Fruit fly (Drosophila melanogaster): ENCODE data around the gene pps.

pps gene

DNA sequence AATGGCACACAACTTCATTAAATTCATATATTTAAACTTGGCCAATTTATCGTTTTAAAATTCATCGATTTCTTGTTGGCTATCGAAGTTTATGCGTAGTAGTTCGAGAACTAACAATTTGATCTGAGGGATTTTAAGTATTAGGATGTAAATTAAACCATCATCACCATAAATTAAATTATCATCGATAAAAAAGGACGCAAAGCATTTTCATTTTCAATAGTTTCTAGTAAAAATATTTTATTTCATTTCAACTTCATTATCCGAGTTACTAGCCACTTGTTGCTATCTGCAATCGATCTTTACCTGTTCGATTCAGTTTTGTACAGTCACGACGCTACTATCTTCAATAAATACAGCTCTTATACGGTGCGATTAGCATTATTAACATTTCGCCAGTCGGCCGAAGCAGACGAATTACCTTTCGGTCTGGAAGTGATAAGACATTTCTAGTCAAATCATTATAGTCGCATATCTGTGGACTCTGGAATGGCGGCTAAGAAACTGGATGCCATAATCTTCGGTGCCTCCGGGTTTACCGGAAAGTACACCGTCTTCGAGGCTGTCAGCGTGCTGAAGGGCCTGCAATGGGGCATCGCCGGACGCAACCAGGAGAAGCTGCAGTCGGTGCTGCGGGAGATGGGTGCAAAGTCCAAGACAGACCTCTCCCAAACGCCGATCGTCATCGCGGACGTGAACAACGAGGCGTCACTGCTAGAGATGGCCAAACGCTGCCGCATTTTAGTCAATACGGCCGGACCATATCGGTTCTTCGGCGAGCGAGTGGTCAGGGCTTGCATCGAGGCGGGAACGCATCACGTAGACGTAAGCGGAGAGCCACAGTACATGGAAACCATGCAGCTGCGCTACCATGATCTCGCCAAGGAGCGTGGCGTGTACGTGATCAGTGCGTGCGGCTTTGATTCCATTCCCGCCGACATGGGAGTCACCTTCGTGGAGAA lies 7.1 kb upstream of the pps start, which contains the start of gene CG5167:
Gene CG5167 (plus strand): TSS at position 298 of the 962 bp plus-strand sequence.
- TF ChIP-seq CG8478 (optimal IDR thresholded peaks at IDR 0.05) (no peak), CTCF (optimal IDR thresholded peaks at IDR 0.05) (no peak)

DNA sequence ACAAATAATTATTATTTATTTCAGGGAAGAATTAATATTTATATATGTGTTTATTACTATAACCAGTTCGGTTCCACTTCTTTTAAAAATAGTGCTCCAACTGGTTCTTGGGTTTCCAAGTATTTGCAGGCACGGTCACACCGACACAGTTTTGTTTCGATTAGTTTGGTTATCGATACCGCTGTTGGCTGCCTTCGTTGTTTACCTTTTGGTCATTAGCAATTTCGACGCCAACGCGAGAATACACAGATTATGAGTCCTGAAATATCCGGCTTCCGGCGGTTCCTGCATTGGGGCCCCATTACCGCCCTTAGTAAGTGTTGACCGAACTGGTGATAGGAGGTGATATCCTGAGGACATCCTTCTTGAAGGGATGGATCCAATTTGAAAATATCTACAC lies 5.5 kb upstream of the pps start, which contains the start of gene CG5196:
Gene CG5196 (plus strand): TSS at position 157 of the 400 bp plus-strand sequence.
- TF ChIP-seq CG8478 (optimal IDR thresholded peaks at IDR 0.05) (no peak), CTCF (optimal IDR thresholded peaks at IDR 0.05) (peak in 1 of 2 experiments; percentile 1)

DNA sequence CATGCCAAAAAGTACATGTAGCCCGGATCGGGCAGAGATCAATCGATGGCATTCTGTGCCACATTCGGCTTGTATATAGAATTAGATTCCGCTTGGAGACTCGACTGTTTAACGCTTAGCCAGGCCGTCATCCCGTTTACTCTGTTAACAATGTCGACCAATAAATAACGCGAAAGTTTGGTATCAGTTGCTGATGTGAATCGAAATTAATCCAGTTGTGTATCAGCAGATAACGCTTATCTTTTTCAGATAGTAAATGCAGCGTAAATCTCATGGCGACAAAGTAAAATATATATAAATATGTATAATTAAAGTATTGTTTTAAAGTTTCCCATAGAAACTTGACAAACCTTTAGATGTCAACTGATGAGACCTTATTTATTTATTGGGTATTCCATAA lies 2.2 kb upstream of the pps start:
- TF ChIP-seq CTCF (optimal IDR thresholded peaks at IDR 0.05) = no peak
- no peak for TF ChIP-seq CG8478 (optimal IDR thresholded peaks at IDR 0.05)

DNA sequence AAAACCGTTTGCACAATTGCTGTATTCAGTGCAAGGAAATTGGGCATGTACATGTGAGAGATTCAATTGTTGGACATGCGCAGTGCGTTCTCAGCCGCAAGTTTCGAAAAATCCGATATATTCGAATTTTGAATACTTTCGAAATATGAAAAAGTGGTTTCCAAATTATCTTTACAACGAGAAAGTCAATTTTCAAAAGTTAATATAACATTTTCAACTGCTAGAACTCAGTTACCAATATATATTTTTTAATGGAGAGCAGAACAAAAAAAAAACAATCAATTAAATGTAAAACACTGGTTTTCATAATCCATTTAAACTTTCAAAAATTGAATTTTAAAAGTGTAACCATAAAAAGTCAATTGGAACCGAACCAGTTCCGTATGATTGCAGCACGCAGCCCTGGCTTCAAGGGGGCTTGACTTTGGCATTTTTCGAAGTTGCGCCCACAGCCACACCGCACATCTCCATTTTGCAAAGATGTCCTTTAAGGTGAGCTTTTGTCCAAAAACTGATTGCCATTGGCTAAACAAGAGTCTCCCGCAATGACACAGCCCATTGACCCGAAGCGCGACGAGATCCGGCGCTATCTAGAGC lies 8.8 kb downstream of the pps start, which contains the start of the genes Scgbeta and CG17202:
Gene Scgbeta (minus strand): TSS at position 51 of the 597 bp plus-strand sequence.
Gene CG17202 (plus strand): TSS at position 390 of the 597 bp plus-strand sequence.
- no peak for TF ChIP-seq CG8478 (optimal IDR thresholded peaks at IDR 0.05)
- peak; percentile 20 to 23 for TF ChIP-seq CTCF (optimal IDR thresholded peaks at IDR 0.05)

DNA sequence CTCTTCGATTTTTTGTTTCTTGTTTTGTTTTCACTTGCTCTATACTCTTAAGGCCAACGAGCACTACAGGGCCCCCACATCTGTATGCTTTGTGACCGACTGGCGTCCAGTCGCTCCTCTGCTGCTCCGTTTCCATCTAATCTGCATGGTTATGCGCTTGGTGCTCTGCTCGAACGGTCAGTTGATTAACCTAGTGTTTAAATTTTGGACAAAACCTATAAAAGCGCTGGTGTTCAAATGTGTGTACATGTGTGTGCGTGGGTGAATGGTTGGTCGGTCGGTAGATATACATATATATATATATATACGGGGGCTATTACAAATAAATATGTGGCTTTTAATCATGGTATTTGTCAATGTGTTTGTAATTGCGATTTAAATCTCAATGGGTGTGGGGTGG lies 10.4 kb downstream of the pps start:
- TF ChIP-seq CG8478 (optimal IDR thresholded peaks at IDR 0.05) (no peak), CTCF (optimal IDR thresholded peaks at IDR 0.05) (no peak)

DNA sequence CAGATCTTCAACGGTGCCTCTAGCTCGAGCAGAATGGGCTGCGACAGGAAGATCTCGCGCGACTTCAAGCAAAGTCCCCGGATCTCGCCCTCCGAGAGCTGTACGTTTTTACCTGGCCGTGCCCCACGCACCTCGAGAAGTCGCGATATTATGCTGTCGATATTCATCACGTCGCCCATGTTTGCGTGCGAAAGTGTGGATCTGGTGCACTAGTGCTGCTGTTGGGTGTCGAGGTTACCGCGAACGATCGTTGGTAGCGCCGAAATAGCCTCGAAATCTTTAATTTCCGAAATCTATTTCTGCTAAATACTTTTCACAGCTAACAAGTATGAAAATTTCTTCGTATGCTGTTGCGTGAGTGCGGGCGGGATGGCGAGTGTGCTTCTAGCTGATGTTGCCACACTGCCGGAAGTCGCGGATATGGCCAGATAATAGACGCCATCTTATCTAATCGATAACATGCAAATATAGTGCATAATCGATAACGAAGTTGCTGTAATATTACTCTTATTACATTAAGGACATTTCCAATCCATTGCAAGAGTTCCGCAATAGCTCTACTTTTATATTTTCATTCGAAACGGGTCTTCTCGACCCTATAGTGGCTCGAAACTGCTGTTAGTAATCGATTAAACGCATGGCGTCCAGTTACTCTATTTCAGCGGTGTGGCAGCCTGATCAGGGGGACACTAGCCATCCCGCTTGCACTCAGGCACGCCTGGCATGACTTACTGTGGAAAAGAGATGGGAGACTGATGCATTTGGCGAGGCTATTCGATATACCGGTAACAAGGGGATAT lies 12.1 kb downstream of the pps start, which contains the start of gene Pp1-87B:
Gene Pp1-87B (minus strand): TSS at position 408 of the 800 bp plus-strand sequence.
- TF ChIP-seq CTCF (optimal IDR thresholded peaks at IDR 0.05) (peak in 1 of 2 experiments; percentile 12), CG8478 (optimal IDR thresholded peaks at IDR 0.05) (no peak)

DNA sequence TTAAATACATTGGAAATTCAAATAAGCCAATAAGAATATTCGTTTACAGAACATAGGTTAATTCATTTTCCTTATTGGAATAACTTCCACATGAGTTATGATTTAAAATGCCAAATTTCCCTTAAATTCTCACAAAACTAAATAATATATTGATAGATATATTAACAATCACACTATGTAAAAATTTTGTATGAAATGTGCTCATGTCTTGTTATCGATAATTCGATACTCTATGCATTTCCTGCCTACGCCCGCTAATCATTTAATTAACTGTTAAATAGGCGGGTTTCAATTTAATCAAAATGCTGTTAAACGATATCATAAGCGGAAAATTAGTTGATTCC lies 12.7 kb downstream of the pps start, which contains the start of gene NANS:
Gene NANS (plus strand): TSS at position 269 of the 344 bp plus-strand sequence.
- no peak for TF ChIP-seq CTCF (optimal IDR thresholded peaks at IDR 0.05)
- no peak for TF ChIP-seq CG8478 (optimal IDR thresholded peaks at IDR 0.05)

DNA sequence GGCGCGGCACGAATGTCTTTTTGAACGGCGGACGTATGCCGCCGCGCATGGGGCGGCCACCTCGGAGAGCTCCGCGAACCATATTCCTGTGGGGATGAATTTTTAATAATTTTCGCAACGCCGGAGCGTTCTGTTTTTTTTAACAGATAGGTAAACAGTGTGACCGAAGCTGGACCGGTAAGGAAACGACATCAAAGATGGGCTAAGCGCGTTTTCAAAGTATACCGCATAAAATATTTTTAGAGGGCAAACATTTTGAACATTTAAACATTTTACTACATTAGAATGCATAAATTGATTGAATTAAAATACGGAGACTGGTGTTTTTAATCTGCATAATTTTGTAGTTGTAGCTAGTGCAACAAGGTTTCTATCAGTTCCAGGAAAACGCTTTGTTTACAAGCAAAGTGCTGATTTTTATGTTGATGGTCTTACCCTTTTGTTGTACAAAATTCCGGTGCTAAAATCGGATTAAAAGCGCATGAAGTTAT lies 15.5 kb downstream of the pps start, which contains the start of the genes CG5641 and CG5245:
Gene CG5641 (minus strand): TSS at position 163 of the 491 bp plus-strand sequence.
Gene CG5245 (plus strand): TSS at position 441 of the 491 bp plus-strand sequence.
- TF ChIP-seq CTCF (optimal IDR thresholded peaks at IDR 0.05) = no peak
- no peak for TF ChIP-seq CG8478 (optimal IDR thresholded peaks at IDR 0.05)

DNA sequence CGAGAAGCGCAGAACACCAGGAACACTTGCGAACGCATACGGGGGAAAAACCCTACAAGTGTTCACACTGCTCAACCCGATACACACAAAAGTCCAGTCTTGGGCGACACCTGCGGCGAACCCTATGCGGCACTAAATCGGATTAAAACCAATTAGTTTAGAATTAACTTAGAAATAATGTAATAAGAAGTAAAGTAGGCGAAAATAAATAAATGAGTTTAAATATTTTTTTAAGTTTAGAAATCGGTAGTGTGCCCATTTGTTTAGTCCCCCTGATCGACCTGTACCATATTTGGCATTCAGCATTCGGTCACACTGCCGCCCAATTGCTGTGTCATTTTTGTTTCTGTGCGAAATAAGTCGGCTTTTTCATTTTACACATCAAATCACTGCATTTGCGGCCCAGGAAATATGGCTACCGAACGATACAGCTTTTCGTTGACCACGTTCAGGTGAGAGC lies 17.4 kb downstream of the pps start, which contains the start of gene Prosalpha2:
Gene Prosalpha2 (plus strand): TSS at position 292 of the 460 bp plus-strand sequence.
- TF ChIP-seq CTCF (optimal IDR thresholded peaks at IDR 0.05) (no peak), CG8478 (optimal IDR thresholded peaks at IDR 0.05) (no peak)

DNA sequence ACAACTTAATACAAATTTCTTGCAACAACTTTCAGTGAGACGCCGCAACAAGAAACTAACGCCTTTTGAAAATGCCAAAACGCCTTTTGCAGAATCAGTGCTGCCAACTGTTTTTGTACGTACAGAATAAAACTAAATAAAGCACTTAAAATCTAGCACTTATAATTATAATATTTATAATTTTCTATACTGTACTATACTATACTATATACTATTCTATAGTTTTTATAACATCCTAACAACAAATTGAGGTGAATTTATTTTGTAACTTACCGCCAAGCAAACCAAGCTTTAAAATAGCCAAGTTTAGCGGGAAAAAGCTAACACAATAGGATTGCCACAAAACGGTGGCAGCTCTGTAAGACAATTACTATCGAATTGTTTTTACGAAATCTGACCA lies 20.1 kb downstream of the pps start, which contains the start of the genes Aos1 and Srlp:
Gene Aos1 (minus strand): TSS at position 59 of the 400 bp plus-strand sequence.
Gene Srlp (plus strand): TSS at position 335 of the 400 bp plus-strand sequence.
- no peak for TF ChIP-seq CTCF (optimal IDR thresholded peaks at IDR 0.05)

DNA sequence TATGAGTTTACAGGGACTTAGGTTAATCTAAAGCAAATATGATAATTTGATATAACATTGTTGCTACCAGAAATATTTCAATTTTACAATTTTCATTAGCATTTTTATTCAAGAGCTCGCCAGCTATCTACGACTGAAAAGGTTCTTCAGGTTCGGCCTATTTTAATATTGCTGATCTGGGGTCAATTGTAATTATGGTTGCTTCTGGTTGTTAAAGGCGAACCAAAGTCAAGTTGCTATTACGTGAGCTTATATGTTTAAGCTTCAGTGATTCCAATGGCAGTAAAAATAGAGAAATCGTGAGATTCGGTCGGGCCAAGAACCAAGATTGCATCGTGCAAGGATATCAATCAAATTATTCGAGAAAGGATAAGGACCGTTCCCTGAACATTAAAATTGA lies 22.3 kb downstream of the pps start, which contains the start of gene Desat2:
Gene Desat2 (plus strand): TSS at position 301 of the 400 bp plus-strand sequence.
- no peak for TF ChIP-seq CG8478 (optimal IDR thresholded peaks at IDR 0.05)

DNA sequence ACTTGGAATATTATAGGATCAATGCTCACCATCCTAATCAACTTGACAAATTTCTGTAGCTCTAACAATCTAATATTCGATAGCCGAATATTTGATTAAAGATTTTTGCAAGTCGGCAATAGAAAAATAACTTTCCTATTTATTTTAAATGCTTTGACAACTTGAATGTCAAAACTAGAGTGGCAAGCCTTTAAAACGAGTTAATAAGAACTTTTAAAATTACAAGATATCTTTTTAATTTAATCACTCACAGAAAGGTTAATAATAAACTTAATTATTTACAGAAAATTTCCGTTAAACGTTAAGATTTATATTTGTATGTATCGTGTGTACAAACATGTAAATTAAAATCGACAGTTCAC lies 25.4 kb downstream of the pps start, which contains the start of the genes CG17207 and CG46427:
Gene CG17207 (minus strand): TSS at position 101 of the 362 bp plus-strand sequence.
Gene CG46427 (minus strand): TSS at position 101 of the 362 bp plus-strand sequence.
- TF ChIP-seq CG8478 (optimal IDR thresholded peaks at IDR 0.05) (no peak), CTCF (optimal IDR thresholded peaks at IDR 0.05) (no peak)

DNA sequence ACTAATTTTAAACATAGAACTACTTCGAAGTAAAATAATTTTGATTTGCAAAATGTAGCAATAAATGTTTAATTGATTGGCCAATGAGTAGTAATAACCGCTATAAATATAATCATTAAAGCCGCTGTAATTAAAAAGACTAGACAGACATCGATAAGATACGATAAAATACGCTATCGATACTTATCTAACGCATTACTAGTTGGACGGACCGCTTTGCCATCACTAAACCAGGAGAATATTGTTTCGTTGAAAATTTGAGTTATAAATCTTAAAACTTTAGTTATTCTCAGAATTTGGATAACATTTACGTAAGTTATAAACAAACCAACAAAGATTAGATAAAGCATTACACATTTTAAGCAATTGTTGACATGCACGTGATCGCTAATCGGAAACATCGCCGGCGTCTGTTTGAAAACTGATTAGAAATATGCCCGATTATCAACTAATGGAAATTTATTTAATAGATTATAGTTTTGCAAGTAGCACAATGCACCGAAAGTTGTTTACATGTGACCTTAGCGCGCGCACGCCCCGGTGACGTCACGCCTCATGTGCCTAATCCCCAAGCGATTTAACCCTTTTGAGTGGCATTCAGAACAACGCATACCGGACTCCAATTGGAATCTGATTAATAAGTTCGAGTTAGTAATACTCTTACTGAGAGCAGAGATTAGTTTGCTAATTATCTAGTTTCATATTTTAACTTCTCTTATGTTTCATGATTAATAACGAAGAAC lies 25.9 kb downstream of the pps start, which contains the start of gene Desat1:
Gene Desat1 (plus strand): TSS at position 200 of the 743 bp plus-strand sequence.
- TF ChIP-seq CG8478 (optimal IDR thresholded peaks at IDR 0.05) (no peak), CTCF (optimal IDR thresholded peaks at IDR 0.05) (peak in 1 of 2 experiments; percentile 5)

Measured in S2 (cell line).